Worm (Caenorhabditis elegans) whole organism, mixed stage, embryonic: ENCODE measurements around the gene W09D10.5.

Source experiments
- blmp-1 ChIP-seq: fragments of 150-350 bp; optimal IDR thresholded peaks from 2 replicates; lab custom pipeline; 2014; ENCODE audit warnings: missing biosample characterization, missing genetic modification characterization
- ces-1 ChIP-seq: fragments of 150-350 bp; optimal IDR thresholded peaks from 2 replicates; lab custom pipeline; 2014; ENCODE audit warnings: missing biosample characterization, missing genetic modification reagents, missing genetic modification characterization
- cnd-1 ChIP-seq: fragments of 200-800 bp; sonication (Bioruptor generic); optimal IDR thresholded peaks from 2 replicates; lab custom pipeline; 2018; ENCODE audit warnings: mild to moderate bottlenecking, missing genetic modification characterization, missing compliant biosample characterization
- lin-13 ChIP-seq: fragments of 150-350 bp; optimal IDR thresholded peaks from 2 replicates; lab custom pipeline; 2014; ENCODE audit warnings: missing biosample characterization, missing genetic modification characterization
- lsy-2 ChIP-seq: fragments of 150-350 bp; optimal IDR thresholded peaks from 2 replicates; lab custom pipeline; 2014; ENCODE audit warnings: missing biosample characterization, missing genetic modification characterization
- mab-5 ChIP-seq: fragments of 150-350 bp; optimal IDR thresholded peaks from 2 replicates; lab custom pipeline; 2014; ENCODE audit warnings: missing biosample characterization, missing genetic modification characterization
- mls-2 ChIP-seq: sonication (generic microtip); optimal IDR thresholded peaks from 2 replicates; lab custom pipeline; 2016; ENCODE audit warnings: mild to moderate bottlenecking, missing genetic modification characterization, moderate library complexity, missing compliant biosample characterization
- nhr-237 ChIP-seq: fragments of 150-350 bp; optimal IDR thresholded peaks from 2 replicates; lab custom pipeline; 2014; ENCODE audit warnings: missing biosample characterization, missing genetic modification characterization
- snpc-4 ChIP-seq: fragments of 150-350 bp; optimal IDR thresholded peaks from 2 replicates; lab custom pipeline; 2014; ENCODE audit warnings: missing biosample characterization, missing genetic modification characterization

DNA sequence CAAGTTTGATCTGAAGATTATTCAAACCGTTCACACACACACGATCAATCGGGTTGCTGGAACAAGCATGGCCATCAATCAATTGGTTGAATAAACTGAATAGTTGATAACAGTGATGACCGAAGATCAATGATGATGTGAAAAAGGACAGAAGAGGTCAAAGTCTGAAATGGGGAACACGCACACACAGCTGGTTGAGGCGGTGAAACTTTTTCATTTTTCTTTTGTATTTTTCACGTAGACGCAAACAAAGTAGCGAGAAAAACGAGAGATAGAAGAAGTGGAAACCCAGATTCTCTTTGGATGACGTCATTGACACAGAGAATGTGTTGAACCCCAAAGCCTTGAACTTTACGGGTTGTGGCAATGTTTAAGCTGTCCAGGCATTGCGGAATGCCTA is 6.1 kb upstream of the W09D10.5 start:
- no peak for TF ChIP-seq snpc-4 (tag; lab: Kevin White, UChicago)
- TF ChIP-seq mls-2: no peak
- no peak for TF ChIP-seq blmp-1
- TF ChIP-seq mab-5 (tag; lab: Kevin White, UChicago): no peak
- no peak for TF ChIP-seq lin-13 (tag; lab: Kevin White, UChicago)
- no peak for TF ChIP-seq cnd-1 (tag; lab: Kevin White, UChicago)
- TF ChIP-seq nhr-237: no peak
- no peak for TF ChIP-seq ces-1 (GFP tag; lab: Kevin White, UChicago)
- no peak for TF ChIP-seq lsy-2 (tag; lab: Kevin White, UChicago)
